Fruit fly (Drosophila melanogaster) Kc167 (cell line): Measurements from ENCODE around the gene drd.

Experiments used
- Myc ChIP-seq: fragments of >200 bp; optimal IDR thresholded peaks from 2 replicates; lab custom pipeline; 2017; ENCODE audit warnings: missing external identifiers
- Sin3A ChIP-seq: fragments of >200 bp; optimal IDR thresholded peaks from 2 replicates; lab custom pipeline; 2018; ENCODE audit warnings: missing external identifiers
- h ChIP-seq: fragments of >200 bp; optimal IDR thresholded peaks from 3 replicates; lab custom pipeline; 2018; ENCODE audit warnings: missing external identifiers
- insv ChIP-seq: fragments of >200 bp; optimal IDR thresholded peaks from 3 replicates; lab custom pipeline; 2018; ENCODE audit warnings: missing external identifiers
- psq ChIP-seq: fragments of >200 bp; optimal IDR thresholded peaks from 2 replicates; lab custom pipeline; 2017; ENCODE audit warnings: missing external identifiers
- ttk ChIP-seq: sonication (Bioruptor generic); optimal IDR thresholded peaks from 2 replicates; lab custom pipeline; 2017; ENCODE audit warnings: missing external identifiers

drd gene

dm6 chrX:15089146-15089698, 36.3 kb upstream of the drd start, which contains the start of gene Rab3-GEF:
Gene Rab3-GEF (plus strand): TSS chrX:15089682.
- no peak for TF ChIP-seq ttk
- no peak for TF ChIP-seq insv (lab: Kevin White, UChicago)
- TF ChIP-seq Myc (lab: Kevin White, UChicago): no peak
- TF ChIP-seq h (lab: Kevin White, UChicago): no peak
- no peak for TF ChIP-seq Sin3A (lab: Kevin White, UChicago)
- TF ChIP-seq psq (lab: Kevin White, UChicago): no peak

- TF ChIP-seq h (lab: Kevin White, UChicago): no peak
- no peak for TF ChIP-seq ttk
- no peak for TF ChIP-seq Myc (lab: Kevin White, UChicago)
- TF ChIP-seq insv (lab: Kevin White, UChicago): no peak
- no peak for TF ChIP-seq Sin3A (lab: Kevin White, UChicago)
- TF ChIP-seq psq (lab: Kevin White, UChicago): no peak
Observed at dm6 chrX:15090371-15090770, 35.2 kb upstream of the drd start.

- no peak for TF ChIP-seq insv (lab: Kevin White, UChicago)
- no peak for TF ChIP-seq ttk
- no peak for TF ChIP-seq h (lab: Kevin White, UChicago)
- no peak for TF ChIP-seq Sin3A (lab: Kevin White, UChicago)
- TF ChIP-seq Myc (lab: Kevin White, UChicago): no peak
- TF ChIP-seq psq (lab: Kevin White, UChicago): no peak
Observed at dm6 chrX:15091159-15091558, 34.4 kb upstream of the drd start.

dm6 chrX:15095942-15096341, 29.6 kb upstream of the drd start, which contains the start of gene CG9072:
Gene CG9072 (minus strand): TSS chrX:15096042.
- TF ChIP-seq Myc (lab: Kevin White, UChicago): no peak
- TF ChIP-seq Sin3A (lab: Kevin White, UChicago): no peak
- no peak for TF ChIP-seq ttk
- no peak for TF ChIP-seq psq (lab: Kevin White, UChicago)
- TF ChIP-seq insv (lab: Kevin White, UChicago): no peak
- no peak for TF ChIP-seq h (lab: Kevin White, UChicago)

- TF ChIP-seq Myc (lab: Kevin White, UChicago) (no peak), ttk (no peak), h (lab: Kevin White, UChicago) (no peak), Sin3A (lab: Kevin White, UChicago) (no peak), psq (lab: Kevin White, UChicago) (no peak), insv (lab: Kevin White, UChicago) (no peak)
Observed at dm6 chrX:15111888-15112287, 13.7 kb upstream of the drd start.

- TF ChIP-seq psq (lab: Kevin White, UChicago): no peak
- no peak for TF ChIP-seq insv (lab: Kevin White, UChicago)
- no peak for TF ChIP-seq h (lab: Kevin White, UChicago)
- no peak for TF ChIP-seq ttk
- TF ChIP-seq Myc (lab: Kevin White, UChicago): no peak
Observed at dm6 chrX:15116397-15116796, 9.2 kb upstream of the drd start, which contains the start of gene Cyp4s3. Gene Cyp4s3 (minus strand): TSS chrX:15116542.

dm6 chrX:15120116-15120515, 5.4 kb upstream of the drd start:
- no peak for TF ChIP-seq insv (lab: Kevin White, UChicago)
- TF ChIP-seq Myc (lab: Kevin White, UChicago): no peak
- TF ChIP-seq Sin3A (lab: Kevin White, UChicago): no peak
- no peak for TF ChIP-seq psq (lab: Kevin White, UChicago)
- no peak for TF ChIP-seq h (lab: Kevin White, UChicago)
- TF ChIP-seq ttk: no peak

- no peak for TF ChIP-seq psq (lab: Kevin White, UChicago)
- TF ChIP-seq ttk: no peak
- TF ChIP-seq Myc (lab: Kevin White, UChicago): no peak
- TF ChIP-seq h (lab: Kevin White, UChicago): no peak
- TF ChIP-seq insv (lab: Kevin White, UChicago): no peak
- no peak for TF ChIP-seq Sin3A (lab: Kevin White, UChicago)
Observed at dm6 chrX:15121714-15122113, 3.8 kb upstream of the drd start.

dm6 chrX:15123418-15123994, 2.0 kb upstream of the drd start:
- TF ChIP-seq Sin3A (lab: Kevin White, UChicago): no peak
- TF ChIP-seq insv (lab: Kevin White, UChicago): no peak
- no peak for TF ChIP-seq ttk
- no peak for TF ChIP-seq Myc (lab: Kevin White, UChicago)
- TF ChIP-seq h (lab: Kevin White, UChicago): no peak
- TF ChIP-seq psq (lab: Kevin White, UChicago): no peak

dm6 chrX:15127880-15128644, 2.5 kb downstream of the drd start:
- TF ChIP-seq psq (lab: Kevin White, UChicago): no peak
- TF ChIP-seq insv (lab: Kevin White, UChicago): no peak
- TF ChIP-seq Sin3A (lab: Kevin White, UChicago): no peak
- no peak for TF ChIP-seq ttk
- no peak for TF ChIP-seq Myc (lab: Kevin White, UChicago)
- no peak for TF ChIP-seq h (lab: Kevin White, UChicago)

dm6 chrX:15132065-15132464, 6.5 kb downstream of the drd start:
- TF ChIP-seq ttk (no peak), h (lab: Kevin White, UChicago) (no peak), Myc (lab: Kevin White, UChicago) (no peak), Sin3A (lab: Kevin White, UChicago) (no peak), psq (lab: Kevin White, UChicago) (no peak), insv (lab: Kevin White, UChicago) (no peak)
